Worm (Caenorhabditis elegans) whole organism, young adult: ENCODE measurements around the gene tyra-3.
A peak's percentile ranks its signal among the peaks of the same experiment; 100 is the strongest.

Experiments
- B0035.1 ChIP-seq: sonication (generic microtip); optimal IDR thresholded peaks from 2 replicates; lab custom pipeline; 2016; ENCODE audit warnings: missing genetic modification characterization, mild to moderate bottlenecking, missing compliant biosample characterization, missing genotype, missing genetic modification reagents
- B0261.1 ChIP-seq: sonication (generic microtip); optimal IDR thresholded peaks from 2 replicates; lab custom pipeline; 2016; ENCODE audit warnings: mild to moderate bottlenecking, missing genetic modification characterization, moderate library complexity, missing compliant biosample characterization
- B0336.3 ChIP-seq: fragments of 200-800 bp; sonication (Bioruptor generic); IDR thresholded peaks from 2 replicates; pipeline ENCODE4 v1.3.6; 2022; ENCODE audit warnings: missing genetic modification characterization, missing compliant biosample characterization
- D2030.7 ChIP-seq: fragments of 200-800 bp; sonication (Bioruptor generic); IDR thresholded peaks from 2 replicates; pipeline ENCODE4 v1.3.6; 2022; ENCODE audit warnings: missing genetic modification reagents, missing genetic modification characterization, missing compliant biosample characterization
- T26A5.8 ChIP-seq: sonication (generic microtip); optimal IDR thresholded peaks from 2 replicates; lab custom pipeline; 2016; ENCODE audit warnings: missing genetic modification characterization, missing compliant biosample characterization
- Y53G8AR.9 ChIP-seq: fragments of 200-800 bp; sonication (Bioruptor generic); conservative IDR thresholded peaks from 2 replicates; pipeline ENCODE4 v1.3.6; 2022; ENCODE audit warnings: missing genetic modification reagents, missing genetic modification characterization, missing compliant biosample characterization
- atf-7 ChIP-seq: sonication (generic microtip); optimal IDR thresholded peaks from 2 replicates; lab custom pipeline; 2017; ENCODE audit warnings: mild to moderate bottlenecking, missing genetic modification characterization, missing compliant biosample characterization
- attf-3 ChIP-seq: fragments of 200-800 bp; sonication (Bioruptor generic); conservative IDR thresholded peaks from 2 replicates; pipeline ENCODE4 v1.3.6; 2022; ENCODE audit warnings: missing genetic modification reagents, missing genetic modification characterization, missing compliant biosample characterization
- attf-5 ChIP-seq: fragments of 200-800 bp; sonication (Bioruptor generic); optimal IDR thresholded peaks from 2 replicates; lab custom pipeline; 2018; ENCODE audit warnings: mild to moderate bottlenecking, missing genetic modification characterization, missing compliant biosample characterization
- ceh-100 ChIP-seq: fragments of 200-800 bp; sonication (Bioruptor generic); IDR thresholded peaks from 2 replicates; pipeline ENCODE4 v1.3.6; 2022; ENCODE audit warnings: missing genetic modification reagents, missing genetic modification characterization, missing compliant biosample characterization
- die-1 ChIP-seq: sonication (generic microtip); optimal IDR thresholded peaks from 2 replicates; lab custom pipeline; 2016; ENCODE audit warnings: missing genotype, mild to moderate bottlenecking, missing genetic modification characterization, missing compliant biosample characterization
- dox-1 ChIP-seq: fragments of 200-800 bp; sonication (Bioruptor generic); IDR thresholded peaks from 2 replicates; pipeline ENCODE4 v1.3.6; 2022; ENCODE audit warnings: missing genetic modification reagents, missing genetic modification characterization, missing compliant biosample characterization
- dpl-1 ChIP-seq: fragments of 150-350 bp; optimal IDR thresholded peaks from 2 replicates; lab custom pipeline; 2014; ENCODE audit warnings: missing biosample characterization, missing genetic modification reagents, missing genetic modification characterization
- egl-18 ChIP-seq: fragments of 200-800 bp; sonication (Bioruptor generic); IDR thresholded peaks from 2 replicates; pipeline ENCODE4 v1.3.6; 2022; ENCODE audit warnings: missing genetic modification reagents, missing genetic modification characterization, missing compliant biosample characterization
- ekl-4 ChIP-seq: fragments of 200-800 bp; sonication (Bioruptor generic); IDR thresholded peaks from 2 replicates; pipeline ENCODE4 v1.3.6; 2022; ENCODE audit warnings: missing genetic modification reagents, missing genetic modification characterization, missing compliant biosample characterization
- ets-4 ChIP-seq: fragments of 200-800 bp; sonication (Bioruptor generic); optimal IDR thresholded peaks from 2 replicates; lab custom pipeline; 2018; ENCODE audit warnings: mild to moderate bottlenecking, missing genetic modification characterization, missing compliant biosample characterization
- him-1 ChIP-seq: sonication (generic microtip); optimal IDR thresholded peaks from 2 replicates; lab custom pipeline; 2016; ENCODE audit warnings: missing genotype, missing genetic modification reagents, missing genetic modification characterization, missing compliant biosample characterization
- hlh-12 ChIP-seq: sonication (generic microtip); optimal IDR thresholded peaks from 2 replicates; lab custom pipeline; 2016; ENCODE audit warnings: missing genetic modification characterization, missing compliant biosample characterization
- let-607 ChIP-seq, 2 experiments: fragments of 200-800 bp in 1 of 2; sonication (Bioruptor generic) in 1 of 2; sonication (generic microtip) in 1 of 2; optimal IDR thresholded peaks; 2 replicates each; lab custom pipeline; 2016 to 2018; ENCODE audit warnings: mild to moderate bottlenecking in 2 of 2, missing compliant biosample characterization in 2 of 2, missing genetic modification characterization in 2 of 2, moderate library complexity in 2 of 2, missing genotype in 1 of 2
- lin-26 ChIP-seq: fragments of 200-800 bp; sonication (Bioruptor generic); IDR thresholded peaks from 2 replicates; pipeline ENCODE4 v1.3.6; 2022; ENCODE audit warnings: missing genetic modification reagents, missing genetic modification characterization, missing compliant biosample characterization
- lin-54 ChIP-seq: fragments of 200-800 bp; sonication (Bioruptor generic); optimal IDR thresholded peaks from 2 replicates; lab custom pipeline; 2018; ENCODE audit warnings: mild to moderate bottlenecking, missing genetic modification characterization, missing compliant biosample characterization
- lir-1 ChIP-seq: fragments of 200-800 bp; sonication (Bioruptor generic); conservative IDR thresholded peaks from 2 replicates; pipeline ENCODE4 v1.3.6; 2022; ENCODE audit warnings: missing genetic modification reagents, missing genetic modification characterization, missing compliant biosample characterization
- lsy-27 ChIP-seq: sonication (generic microtip); optimal IDR thresholded peaks from 2 replicates; lab custom pipeline; 2017; ENCODE audit warnings: missing genetic modification characterization, mild to moderate bottlenecking, missing compliant biosample characterization, antibody characterized with exemption, missing genotype, borderline replicate concordance; ENCODE audit not compliant: insufficient read depth
- madf-10 ChIP-seq: sonication (generic microtip); optimal IDR thresholded peaks from 2 replicates; lab custom pipeline; 2016; ENCODE audit warnings: mild to moderate bottlenecking, missing genetic modification characterization, missing compliant biosample characterization
- madf-6 ChIP-seq: fragments of 200-800 bp; sonication (Bioruptor generic); IDR thresholded peaks from 2 replicates; pipeline ENCODE4 v1.3.6; 2022; ENCODE audit warnings: missing genetic modification reagents, missing genetic modification characterization, missing compliant biosample characterization
- mes-4 ChIP-seq: sonication (generic microtip); optimal IDR thresholded peaks from 2 replicates; lab custom pipeline; 2016; ENCODE audit warnings: missing genotype, missing genetic modification characterization, missing compliant biosample characterization
- nfyb-1 ChIP-seq: fragments of 200-800 bp; sonication (Bioruptor generic); IDR thresholded peaks from 2 replicates; pipeline ENCODE4 v1.3.6; 2022; ENCODE audit warnings: missing genetic modification reagents, missing genetic modification characterization, missing compliant biosample characterization
- nhr-120 ChIP-seq: fragments of 200-800 bp; sonication (Bioruptor generic); IDR thresholded peaks from 2 replicates; pipeline ENCODE4 v1.3.6; 2022; ENCODE audit warnings: missing genetic modification characterization, missing compliant biosample characterization
- nhr-80 ChIP-seq: sonication (generic microtip); optimal IDR thresholded peaks from 2 replicates; lab custom pipeline; 2016; ENCODE audit warnings: missing genetic modification characterization, missing compliant biosample characterization
- nhr-90 ChIP-seq: sonication (generic microtip); optimal IDR thresholded peaks from 2 replicates; lab custom pipeline; 2016; ENCODE audit warnings: missing genotype, mild to moderate bottlenecking, missing genetic modification characterization, missing compliant biosample characterization
- sea-2 ChIP-seq: fragments of 200-800 bp; sonication (Bioruptor generic); IDR thresholded peaks from 2 replicates; pipeline ENCODE4 v1.3.6; 2022; ENCODE audit warnings: missing genetic modification characterization, missing compliant biosample characterization
- snpc-1.3 ChIP-seq: sonication (generic microtip); optimal IDR thresholded peaks from 2 replicates; lab custom pipeline; 2017; ENCODE audit warnings: missing genetic modification characterization, mild to moderate bottlenecking, missing compliant biosample characterization, antibody characterized with exemption, moderate library complexity, missing genotype, missing genetic modification reagents; ENCODE audit not compliant: insufficient read depth
- somi-1 ChIP-seq: fragments of 200-800 bp; sonication (Bioruptor generic); optimal IDR thresholded peaks from 2 replicates; lab custom pipeline; 2018; ENCODE audit warnings: mild to moderate bottlenecking, missing genetic modification characterization, missing compliant biosample characterization
- tbp1 ChIP-seq: fragments of 200-800 bp; sonication (Bioruptor generic); optimal IDR thresholded peaks from 2 replicates; lab custom pipeline; 2018; ENCODE audit warnings: mild to moderate bottlenecking, missing genetic modification characterization, missing compliant biosample characterization
- tbx-9 ChIP-seq: sonication (generic microtip); optimal IDR thresholded peaks from 2 replicates; lab custom pipeline; 2016; ENCODE audit warnings: borderline replicate concordance, missing genetic modification characterization, inconsistent platforms, missing compliant biosample characterization
- unc-62 ChIP-seq: fragments of 150-350 bp; optimal IDR thresholded peaks from 2 replicates; lab custom pipeline; 2014; ENCODE audit warnings: missing biosample characterization, missing genetic modification reagents, missing genetic modification characterization
- zim-3 ChIP-seq: sonication (generic microtip); optimal IDR thresholded peaks from 2 replicates; lab custom pipeline; 2017; ENCODE audit warnings: mild to moderate bottlenecking, missing genetic modification characterization, moderate library complexity, missing compliant biosample characterization
- ztf-18 ChIP-seq: sonication (generic microtip); optimal IDR thresholded peaks from 2 replicates; lab custom pipeline; 2016; ENCODE audit warnings: missing genotype, mild to moderate bottlenecking, missing genetic modification characterization, missing compliant biosample characterization
- ztf-22 ChIP-seq: fragments of 200-800 bp; sonication (Bioruptor generic); optimal IDR thresholded peaks from 2 replicates; lab custom pipeline; 2018; ENCODE audit warnings: mild to moderate bottlenecking, missing genetic modification characterization, moderate library complexity, missing compliant biosample characterization
- ztf-28 ChIP-seq: fragments of 200-800 bp; sonication (Bioruptor generic); IDR thresholded peaks from 2 replicates; pipeline ENCODE4 v1.3.6; 2022; ENCODE audit warnings: missing genetic modification reagents, missing genetic modification characterization, missing compliant biosample characterization
- ztf-3 ChIP-seq: fragments of 200-800 bp; sonication (Bioruptor generic); optimal IDR thresholded peaks from 2 replicates; lab custom pipeline; 2018; ENCODE audit warnings: mild to moderate bottlenecking, missing genetic modification characterization, missing compliant biosample characterization

The tyra-3 gene

DNA sequence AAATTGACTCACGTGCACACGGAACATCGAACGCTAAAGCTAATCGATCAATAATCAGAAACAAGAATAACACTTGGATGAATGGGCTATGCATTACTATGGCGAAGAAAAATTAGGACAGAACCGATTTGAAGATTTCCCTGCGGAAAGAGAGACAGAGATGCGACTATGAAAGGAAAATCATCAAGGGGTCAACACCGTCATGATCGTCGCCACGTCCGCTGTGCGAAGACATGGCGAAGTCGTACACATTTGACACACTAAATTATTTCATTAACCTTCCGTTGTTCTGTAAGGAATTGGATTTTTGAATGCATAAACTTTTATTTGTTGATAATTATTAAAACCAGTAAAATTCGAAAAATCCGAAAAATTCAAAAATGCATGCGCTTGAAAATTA lies 21.4 kb downstream of the tyra-3 start, which contains the start of gene M03F4.6 (continued):
- TF ChIP-seq let-607 (tag; optimal IDR thresholded peaks at IDR 0.05; lab: Kevin White, UChicago) (peak in 1 of 2 experiments; percentile 90), T26A5.8 (no peak), attf-5 (GFP tag; lab: Kevin White, UChicago) (no peak), ets-4 (GFP tag; lab: Kevin White, UChicago) (no peak), ztf-18 (tag; lab: Kevin White, UChicago) (no peak), ekl-4 (GFP tag; lab: Robert Waterston, UW) (peak; percentile 53; the same call in 1 of the 2 replicates), die-1 (no peak), dox-1 (GFP tag; lab: Robert Waterston, UW) (peak; percentile 42; the same call in 1 of the 2 replicates), lsy-27 (tag; lab: Kevin White, UChicago) (no peak), ztf-3 (peak; percentile 47), snpc-1.3 (tag; lab: Kevin White, UChicago) (no peak), dpl-1 (GFP tag; lab: Kevin White, UChicago) (no peak), mes-4 (no peak)

DNA sequence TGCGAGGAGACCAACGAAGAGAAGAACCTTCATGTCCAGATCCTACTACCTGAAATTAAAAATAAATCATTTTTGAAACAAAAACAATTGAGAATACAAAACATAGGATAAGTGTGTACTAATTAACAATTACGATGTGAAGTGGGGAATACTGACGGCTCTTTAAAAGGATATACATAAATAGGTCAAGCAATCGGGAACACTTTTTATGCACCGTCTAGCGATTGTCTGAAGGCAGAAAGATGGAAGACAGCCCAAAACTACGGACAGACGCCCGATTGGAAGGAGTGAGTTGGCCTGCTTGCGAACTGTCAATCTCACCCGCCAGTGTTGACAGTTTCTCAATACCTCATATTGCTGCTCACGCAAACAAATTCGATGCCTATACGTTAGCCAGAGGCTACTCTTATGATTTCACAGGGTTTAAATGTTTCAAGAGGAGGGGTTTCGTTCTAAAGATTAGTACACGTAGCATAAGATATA lies 23.1 kb downstream of the tyra-3 start, which contains the start of gene calu-1:
Gene calu-1, minus strand, starts transcription at position 51 of the 483 bp plus-strand sequence.
- TF ChIP-seq B0035.1 (tag; lab: Kevin White, UChicago) (no peak), let-607 (tag; optimal IDR thresholded peaks at IDR 0.05; lab: Kevin White, UChicago) (peak; percentile 99), B0261.1 (tag; lab: Kevin White, UChicago) (no peak), dpl-1 (GFP tag; lab: Kevin White, UChicago) (no peak), zim-3 (no peak), lin-54 (no peak), nhr-120 (GFP tag; lab: Robert Waterston, UW) (no peak), D2030.7 (GFP tag; lab: Robert Waterston, UW) (no peak), hlh-12 (tag; lab: Kevin White, UChicago) (no peak), lin-26 (GFP tag; lab: Robert Waterston, UW) (no peak), nhr-80 (peak; percentile 95), lir-1 (no peak), nhr-90 (tag; lab: Kevin White, UChicago) (peak; percentile 53), sea-2 (no peak), Y53G8AR.9 (GFP tag; lab: Robert Waterston, UW) (0 out of 2 replicates have a peak, but pooled peaks have one; percentile 10), ztf-28 (GFP tag; lab: Robert Waterston, UW) (no peak), dox-1 (GFP tag; lab: Robert Waterston, UW) (0 out of 2 replicates have a peak, but pooled peaks have one; percentile 28), tbp1 (GFP tag; lab: Kevin White, UChicago) (peak; percentile 16), snpc-1.3 (tag; lab: Kevin White, UChicago) (no peak), ets-4 (GFP tag; lab: Kevin White, UChicago) (peak; percentile 79), atf-7 (tag; lab: Kevin White, UChicago) (peak; percentile 15), somi-1 (GFP tag; lab: Kevin White, UChicago) (no peak), attf-3 (no peak), unc-62 (GFP tag; lab: Kevin White, UChicago) (peak; percentile 48), madf-10 (tag; lab: Kevin White, UChicago) (no peak), nfyb-1 (peak; percentile 61; the same call in 1 of the 2 replicates), tbx-9 (tag; lab: Kevin White, UChicago) (no peak), him-1 (tag; lab: Kevin White, UChicago) (no peak), ztf-22 (GFP tag; lab: Kevin White, UChicago) (peak; percentile 38), egl-18 (no peak), B0336.3 (GFP tag; lab: Robert Waterston, UW) (0 out of 2 replicates have a peak, but pooled peaks have one; percentile 21), ceh-100 (GFP tag; lab: Robert Waterston, UW) (no peak), madf-6 (GFP tag; lab: Robert Waterston, UW) (no peak)
